Fruit fly (Drosophila melanogaster): ENCODE data around the gene snsl.

snsl gene

dm6 chr2L:4891914-4892469 is 14.6 kb downstream of the snsl start, which contains the start of gene CG3036 (continued):
- TF ChIP-seq CG8359 (GFP tag; optimal IDR thresholded peaks at IDR 0.05; ENCODE audit: borderline replicate concordance) (peak; percentile 79), her (GFP tag; optimal IDR thresholded peaks at IDR 0.05) (peak; percentile 75), CrebB (tag; optimal IDR thresholded peaks at IDR 0.05) (peak; percentile 51), Bgb (GFP tag; IDR thresholded peaks at IDR 0.05; ENCODE audit: partially characterized antibody) (peak; percentile 74; the same call in 1 of the 2 replicates), CG16815 (GFP tag; optimal IDR thresholded peaks at IDR 0.05) (no peak), CG9437 (GFP tag; optimal IDR thresholded peaks at IDR 0.05) (no peak), Chrac-16 (GFP tag; optimal IDR thresholded peaks at IDR 0.05) (no peak), CG14667 (GFP tag; IDR thresholded peaks at IDR 0.05) (no peak), hbn (GFP tag; IDR thresholded peaks at IDR 0.05; ENCODE audit: partially characterized antibody) (peak; percentile 42; the same call in 1 of the 2 replicates), CG7372 (GFP tag; IDR thresholded peaks at IDR 0.05) (no peak), CG7963 (GFP tag; IDR thresholded peaks at IDR 0.05; ENCODE audit: partially characterized antibody) (peak; percentile 37; the same call in 2 of the 3 replicates), Mes4 (GFP tag; optimal IDR thresholded peaks at IDR 0.05) (peak; percentile 37), CG5180 (GFP tag; optimal IDR thresholded peaks at IDR 0.05) (peak; percentile 90), CG11504 (tag; optimal IDR thresholded peaks at IDR 0.05) (peak; percentile 76), CG7928 (GFP tag; optimal IDR thresholded peaks at IDR 0.05) (no peak), CG18599 (GFP tag; optimal IDR thresholded peaks at IDR 0.05) (peak; percentile 34), Bdp1 (GFP tag; optimal IDR thresholded peaks at IDR 0.05) (no peak), Trl (optimal IDR thresholded peaks at IDR 0.05) (peak in 1 of 2 experiments; percentile 27), Trl (GFP tag; optimal IDR thresholded peaks at IDR 0.05) (peak; percentile 25), gsb-n (tag; optimal IDR thresholded peaks at IDR 0.05) (peak; percentile 39), ATbp (GFP tag; optimal IDR thresholded peaks at IDR 0.05) (no peak), Gug (GFP tag; IDR thresholded peaks at IDR 0.05) (no peak), al (GFP tag; IDR thresholded peaks at IDR 0.05) (no peak), bigmax (GFP tag; optimal IDR thresholded peaks at IDR 0.05) (no peak), CG15601 (tag; optimal IDR thresholded peaks at IDR 0.05) (peak; percentile 70), gsb (GFP tag; IDR thresholded peaks at IDR 0.05) (no peak), zf30C (GFP tag; optimal IDR thresholded peaks at IDR 0.05) (no peak), NC2β (GFP tag; optimal IDR thresholded peaks at IDR 0.05) (peak; percentile 43), HLH4C (GFP tag; IDR thresholded peaks at IDR 0.05; ENCODE audit: partially characterized antibody) (no peak), fd96Cb (tag; optimal IDR thresholded peaks at IDR 0.05) (no peak), CG9797 (GFP tag; optimal IDR thresholded peaks at IDR 0.05) (no peak), BtbVII (GFP tag; optimal IDR thresholded peaks at IDR 0.05) (peak; percentile 67), CG4328 (GFP tag; optimal IDR thresholded peaks at IDR 0.05) (no peak), fd64A (GFP tag; optimal IDR thresholded peaks at IDR 0.05) (peak; percentile 57), nerfin-1 (tag; optimal IDR thresholded peaks at IDR 0.05) (peak; percentile 37), CG16813 (GFP tag; IDR thresholded peaks at IDR 0.05; ENCODE audit: partially characterized antibody) (peak; percentile 36; the same call in 1 of the 3 replicates), NFAT (GFP tag; IDR thresholded peaks at IDR 0.05) (no peak; the same call in 1 of the 2 replicates), CG10543 (GFP tag; optimal IDR thresholded peaks at IDR 0.05) (peak; percentile 70), fru (optimal IDR thresholded peaks at IDR 0.05) (no peak), Lim3 (GFP tag; IDR thresholded peaks at IDR 0.05) (no peak), tin (GFP tag; optimal IDR thresholded peaks at IDR 0.05) (no peak), onecut (GFP tag; IDR thresholded peaks at IDR 0.05) (peak; percentile 75), gro (GFP tag; optimal IDR thresholded peaks at IDR 0.05) (peak; percentile 68), Xbp1 (GFP tag; optimal IDR thresholded peaks at IDR 0.05) (no peak), chinmo (GFP tag; IDR thresholded peaks at IDR 0.05; ENCODE audit: partially characterized antibody) (peak; percentile 98), CG12155 (GFP tag; optimal IDR thresholded peaks at IDR 0.05) (peak; percentile 76), Drgx (GFP tag; IDR thresholded peaks at IDR 0.05) (no peak), ssp (GFP tag; IDR thresholded peaks at IDR 0.05) (no peak), slbo (GFP tag; IDR thresholded peaks at IDR 0.05) (no peak), CG15479 (GFP tag; optimal IDR thresholded peaks at IDR 0.05) (peak; percentile 70)

Measured in whole organism, embryonic.